Worm (Caenorhabditis elegans) whole organism, L4 larva: Measurements from ENCODE around the gene C18D4.12.

Experiments used
- mxl-3 ChIP-seq: fragments of 200-800 bp; sonication (Bioruptor generic); optimal IDR thresholded peaks from 2 replicates; lab custom pipeline; 2018; ENCODE audit warnings: mild to moderate bottlenecking, missing genetic modification characterization, missing compliant biosample characterization
- nhr-28 ChIP-seq: fragments of 150-350 bp; optimal IDR thresholded peaks from 2 replicates; lab custom pipeline; 2014; ENCODE audit warnings: missing biosample characterization, missing genetic modification characterization

- TF ChIP-seq mxl-3 (no peak), nhr-28 (no peak)
These were observed 21.9 kb downstream of the C18D4.12 start, which contains the start of gene srw-32 for ce11 chrV:17508493-17508892.
